Fruit fly (Drosophila melanogaster): ENCODE measurements around the gene CG3436.
A peak's percentile ranks its signal among the peaks of the same experiment; 100 is the strongest.

Gene CG3436

DNA sequence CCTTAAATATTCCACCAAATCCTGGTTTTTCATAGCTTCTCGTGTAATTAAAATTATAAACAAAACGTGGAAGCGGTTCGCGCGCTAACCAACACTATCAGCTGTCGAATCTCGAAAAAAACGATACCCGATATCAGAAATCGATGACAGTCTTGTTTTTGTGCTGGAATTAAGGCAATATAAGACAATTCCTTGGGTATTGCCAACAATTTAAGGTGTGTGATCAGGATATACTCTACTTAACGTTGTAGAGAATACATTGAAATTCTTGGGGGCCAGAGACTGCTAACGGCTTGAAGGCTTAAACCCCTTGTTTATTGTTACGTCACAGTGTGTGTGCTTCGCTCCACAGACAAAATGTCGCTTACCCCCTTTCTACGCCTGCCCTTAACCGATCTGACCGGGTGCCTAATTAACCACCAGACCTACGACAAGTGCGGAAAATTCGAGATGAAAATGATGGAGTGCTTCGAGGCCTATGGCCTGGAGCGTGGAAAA is 565 bp upstream of the CG3436 start, which contains the start of gene Pus10 (continued):
- TF ChIP-seq Dbx (GFP tag; IDR thresholded peaks at IDR 0.05) (no peak), CG2875 (GFP tag; optimal IDR thresholded peaks at IDR 0.05) (no peak), Mrtf (GFP tag; IDR thresholded peaks at IDR 0.05) (no peak), dmrt99B (tag; optimal IDR thresholded peaks at IDR 0.05) (no peak), B-H2 (GFP tag; optimal IDR thresholded peaks at IDR 0.05) (peak; percentile 68), dpn (GFP tag; optimal IDR thresholded peaks at IDR 0.05) (peak in 1 of 2 experiments; percentile 0), HLH3B (GFP tag; IDR thresholded peaks at IDR 0.05) (no peak), p53 (GFP tag; optimal IDR thresholded peaks at IDR 0.05) (no peak), Med (GFP tag) (peak; percentile 85), CG9437 (GFP tag; optimal IDR thresholded peaks at IDR 0.05) (peak; percentile 16), knrl (GFP tag; IDR thresholded peaks at IDR 0.05; ENCODE audit: partially characterized antibody) (no peak), CG6765 (GFP tag; optimal IDR thresholded peaks at IDR 0.05) (no peak), da (GFP tag; optimal IDR thresholded peaks at IDR 0.05) (no peak), MTF-1 (GFP tag; optimal IDR thresholded peaks at IDR 0.05; ENCODE audit: borderline replicate concordance) (no peak), H2.0 (GFP tag; IDR thresholded peaks at IDR 0.05) (no peak), CG14014 (GFP tag; IDR thresholded peaks at IDR 0.05) (no peak), CG33557 (GFP tag; optimal IDR thresholded peaks at IDR 0.05) (no peak), Fer3 (tag; optimal IDR thresholded peaks at IDR 0.05) (no peak), nerfin-1 (tag; optimal IDR thresholded peaks at IDR 0.05) (peak; percentile 61), pum (GFP tag; optimal IDR thresholded peaks at IDR 0.05) (no peak), wdn (GFP tag; IDR thresholded peaks at IDR 0.05) (no peak), Mad (GFP tag; optimal IDR thresholded peaks at IDR 0.05) (no peak), CG17612 (GFP tag; IDR thresholded peaks at IDR 0.05) (no peak), CG8290 (GFP tag; optimal IDR thresholded peaks at IDR 0.05) (no peak), CG8290 (tag; optimal IDR thresholded peaks at IDR 0.05) (no peak), ab (GFP tag; optimal IDR thresholded peaks at IDR 0.05) (no peak), yki (optimal IDR thresholded peaks at IDR 0.05) (no peak), Antp (GFP tag; optimal IDR thresholded peaks at IDR 0.05) (no peak), gsb-n (tag; optimal IDR thresholded peaks at IDR 0.05) (no peak), Ssrp (tag; optimal IDR thresholded peaks at IDR 0.05) (no peak), zen (tag; optimal IDR thresholded peaks at IDR 0.05) (no peak), gro (GFP tag; optimal IDR thresholded peaks at IDR 0.05) (peak; percentile 17), E2f1 (GFP tag; IDR thresholded peaks at IDR 0.05) (no peak), CG10431 (GFP tag; optimal IDR thresholded peaks at IDR 0.05) (no peak), sim (GFP tag; IDR thresholded peaks at IDR 0.05) (no peak), tin (GFP tag; optimal IDR thresholded peaks at IDR 0.05) (no peak), CG2129 (GFP tag; IDR thresholded peaks at IDR 0.05; ENCODE audit: partially characterized antibody) (no peak), CG8388 (GFP tag; optimal IDR thresholded peaks at IDR 0.05) (no peak), jigr1 (GFP tag; IDR thresholded peaks at IDR 0.05) (no peak), sd (tag; optimal IDR thresholded peaks at IDR 0.05) (no peak), Ets65A (GFP tag) (no peak), HHEX (GFP tag; optimal IDR thresholded peaks at IDR 0.05) (no peak), CG7556 (GFP tag; optimal IDR thresholded peaks at IDR 0.05) (no peak), D19B (GFP tag; optimal IDR thresholded peaks at IDR 0.05) (no peak), esg (GFP tag; conservative IDR thresholded peaks at IDR 0.05) (no peak), Trl (optimal IDR thresholded peaks at IDR 0.05) (no peak), Trl (GFP tag; optimal IDR thresholded peaks at IDR 0.05) (no peak), Dll (GFP tag; IDR thresholded peaks at IDR 0.05; ENCODE audit: partially characterized antibody) (no peak), CG11093 (GFP tag; IDR thresholded peaks at IDR 0.05) (no peak), Hand (GFP tag; optimal IDR thresholded peaks at IDR 0.05) (no peak), peb (GFP tag; IDR thresholded peaks at IDR 0.05) (no peak), scrt (GFP tag; optimal IDR thresholded peaks at IDR 0.05) (no peak), sug (tag; optimal IDR thresholded peaks at IDR 0.05) (peak; percentile 16)

Measured in whole organism, embryonic.